Fruit fly (Drosophila melanogaster): ENCODE results near the gene slam.

The slam gene

dm6 chr2L:6339010-6339897, 32.9 kb upstream of the slam start:
- TF ChIP-seq ovo (GFP tag; optimal IDR thresholded peaks at IDR 0.05) (peak; percentile 28), pad (GFP tag; optimal IDR thresholded peaks at IDR 0.05) (no peak), CG1620 (GFP tag; optimal IDR thresholded peaks at IDR 0.05) (peak; percentile 25), tj (GFP tag; optimal IDR thresholded peaks at IDR 0.05) (peak; percentile 72), CG11617 (GFP tag; optimal IDR thresholded peaks at IDR 0.05) (peak; percentile 28), CG7045 (GFP tag; optimal IDR thresholded peaks at IDR 0.05) (peak; percentile 27), CG33017 (tag; optimal IDR thresholded peaks at IDR 0.05) (peak; percentile 66), cic (GFP tag; optimal IDR thresholded peaks at IDR 0.05) (peak; percentile 10), Crg-1 (GFP tag; optimal IDR thresholded peaks at IDR 0.05) (no peak), toe (GFP tag; optimal IDR thresholded peaks at IDR 0.05) (peak; percentile 29), bab1 (GFP tag; optimal IDR thresholded peaks at IDR 0.05) (no peak), Clk (GFP tag; optimal IDR thresholded peaks at IDR 0.05) (no peak), Hr96 (GFP tag; optimal IDR thresholded peaks at IDR 0.05) (peak; percentile 32), CG12768 (GFP tag; optimal IDR thresholded peaks at IDR 0.05) (peak; percentile 84), CG5204 (GFP tag; optimal IDR thresholded peaks at IDR 0.05) (peak; percentile 65), CG14711 (tag; optimal IDR thresholded peaks at IDR 0.05) (peak; percentile 34), kay (GFP tag; ENCODE audit: borderline replicate concordance) (no peak), cnc (optimal IDR thresholded peaks at IDR 0.05) (no peak), Mnt (GFP tag; optimal IDR thresholded peaks at IDR 0.05) (peak; percentile 35), CG7101 (tag; optimal IDR thresholded peaks at IDR 0.05) (peak; percentile 67)

DNA sequence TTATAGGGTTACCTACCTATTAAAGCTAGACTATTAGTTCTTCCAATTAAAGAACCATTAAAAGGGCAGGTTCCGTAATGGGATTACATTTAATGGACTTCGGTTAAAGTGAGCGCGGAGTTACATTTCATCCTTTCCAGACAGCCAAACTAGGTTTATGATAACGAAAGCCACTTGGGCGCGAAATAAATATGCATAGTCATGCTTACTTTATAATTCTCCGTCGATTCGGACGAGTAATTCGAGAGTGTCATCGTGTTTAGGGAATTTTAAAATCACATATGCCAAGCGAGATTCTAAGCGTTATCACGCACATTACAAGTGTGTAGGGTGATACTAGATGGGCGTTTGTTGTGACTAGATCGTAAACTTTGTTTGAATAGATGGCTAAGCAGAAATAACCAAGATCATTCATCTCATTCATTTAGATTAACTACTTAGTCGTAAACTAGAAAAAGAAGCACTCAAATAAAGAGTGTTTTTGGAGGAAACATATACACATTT, 31.9 kb upstream of the slam start:
- peak; percentile 95 for TF ChIP-seq kay (GFP tag; ENCODE audit: borderline replicate concordance)
- TF ChIP-seq CG33017 (tag; optimal IDR thresholded peaks at IDR 0.05): no peak
- no peak for TF ChIP-seq Hr96 (GFP tag; optimal IDR thresholded peaks at IDR 0.05)
- TF ChIP-seq cnc (optimal IDR thresholded peaks at IDR 0.05): peak; percentile 57 to 99

DNA sequence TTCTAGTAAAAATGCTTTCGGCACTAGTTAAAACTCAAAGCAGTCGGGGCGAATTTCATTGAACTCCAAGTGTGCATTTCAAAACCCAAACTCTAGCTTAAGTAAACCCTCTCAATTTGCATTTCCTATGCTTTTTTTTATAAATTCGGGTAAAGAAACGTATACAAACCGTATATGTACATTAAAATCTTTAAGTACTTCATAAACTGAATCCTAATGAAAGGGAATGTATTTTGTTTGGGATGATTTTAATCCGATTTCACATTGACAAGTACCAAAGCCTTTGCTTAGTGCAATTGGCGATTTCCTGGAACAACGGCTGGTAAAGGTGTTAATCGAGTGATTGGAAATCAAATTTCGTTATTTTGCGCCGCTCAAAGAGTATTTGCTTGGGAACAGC, 30.9 kb upstream of the slam start:
- TF ChIP-seq kay (GFP tag; ENCODE audit: borderline replicate concordance) (peak; percentile 91), cnc (optimal IDR thresholded peaks at IDR 0.05) (no peak)

DNA sequence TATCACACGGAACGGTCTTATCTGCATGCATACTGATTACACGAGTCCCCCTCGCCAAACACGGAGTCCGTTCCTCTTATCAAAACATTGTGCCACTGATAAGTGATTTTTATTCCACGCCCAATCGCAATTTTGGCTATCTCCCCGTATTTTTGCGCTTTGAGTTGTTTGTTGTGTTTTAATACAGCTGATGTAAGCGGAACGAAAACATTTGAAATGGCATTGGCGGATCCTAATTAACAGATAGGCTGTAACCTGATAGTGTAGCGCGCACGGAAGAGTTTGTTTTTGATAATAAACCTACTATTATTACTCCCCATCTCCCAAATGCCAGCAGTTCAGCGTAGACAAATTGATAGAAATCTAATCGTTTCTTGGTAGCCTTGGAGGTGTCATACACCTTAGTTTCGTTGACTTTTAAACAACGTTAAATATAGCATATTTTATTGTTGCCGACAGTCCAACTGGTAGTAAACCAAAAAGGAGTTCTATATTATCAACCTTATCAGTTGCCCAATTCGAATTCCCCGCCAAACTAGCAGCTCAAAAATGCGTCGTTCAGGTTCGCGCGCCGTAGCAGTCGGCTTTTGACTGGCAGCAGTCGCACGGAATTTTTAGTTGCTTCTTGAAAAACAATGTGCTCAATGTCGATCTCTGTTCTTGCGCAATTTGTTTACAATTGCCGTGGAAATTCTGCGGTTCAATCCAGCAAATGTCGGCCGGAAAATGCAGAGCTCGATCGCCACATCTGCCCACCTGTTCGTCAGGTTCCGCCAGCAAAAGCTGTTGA, 28.9 kb upstream of the slam start:
- TF ChIP-seq kay (GFP tag; ENCODE audit: borderline replicate concordance): peak; percentile 92
- no peak for TF ChIP-seq ovo (GFP tag; optimal IDR thresholded peaks at IDR 0.05)
- no peak for TF ChIP-seq CG7101 (tag; optimal IDR thresholded peaks at IDR 0.05)
- TF ChIP-seq tj (GFP tag; optimal IDR thresholded peaks at IDR 0.05): no peak
- no peak for TF ChIP-seq CG5204 (GFP tag; optimal IDR thresholded peaks at IDR 0.05)
- TF ChIP-seq Mnt (GFP tag; optimal IDR thresholded peaks at IDR 0.05): peak; percentile 68
- TF ChIP-seq cic (GFP tag; optimal IDR thresholded peaks at IDR 0.05): peak; percentile 94
- no peak for TF ChIP-seq CG33017 (tag; optimal IDR thresholded peaks at IDR 0.05)
- TF ChIP-seq CG1620 (GFP tag; optimal IDR thresholded peaks at IDR 0.05): no peak
- TF ChIP-seq pad (GFP tag; optimal IDR thresholded peaks at IDR 0.05): no peak
- TF ChIP-seq CG12768 (GFP tag; optimal IDR thresholded peaks at IDR 0.05): peak; percentile 34

- TF ChIP-seq kay (GFP tag; ENCODE audit: borderline replicate concordance): peak; percentile 74
- no peak for TF ChIP-seq Mnt (GFP tag; optimal IDR thresholded peaks at IDR 0.05)
Observed at dm6 chr2L:6348327-6348726, 23.9 kb upstream of the slam start, which contains the start of gene CG9497. Gene CG9497 (minus strand): TSS chr2L:6348427.

DNA sequence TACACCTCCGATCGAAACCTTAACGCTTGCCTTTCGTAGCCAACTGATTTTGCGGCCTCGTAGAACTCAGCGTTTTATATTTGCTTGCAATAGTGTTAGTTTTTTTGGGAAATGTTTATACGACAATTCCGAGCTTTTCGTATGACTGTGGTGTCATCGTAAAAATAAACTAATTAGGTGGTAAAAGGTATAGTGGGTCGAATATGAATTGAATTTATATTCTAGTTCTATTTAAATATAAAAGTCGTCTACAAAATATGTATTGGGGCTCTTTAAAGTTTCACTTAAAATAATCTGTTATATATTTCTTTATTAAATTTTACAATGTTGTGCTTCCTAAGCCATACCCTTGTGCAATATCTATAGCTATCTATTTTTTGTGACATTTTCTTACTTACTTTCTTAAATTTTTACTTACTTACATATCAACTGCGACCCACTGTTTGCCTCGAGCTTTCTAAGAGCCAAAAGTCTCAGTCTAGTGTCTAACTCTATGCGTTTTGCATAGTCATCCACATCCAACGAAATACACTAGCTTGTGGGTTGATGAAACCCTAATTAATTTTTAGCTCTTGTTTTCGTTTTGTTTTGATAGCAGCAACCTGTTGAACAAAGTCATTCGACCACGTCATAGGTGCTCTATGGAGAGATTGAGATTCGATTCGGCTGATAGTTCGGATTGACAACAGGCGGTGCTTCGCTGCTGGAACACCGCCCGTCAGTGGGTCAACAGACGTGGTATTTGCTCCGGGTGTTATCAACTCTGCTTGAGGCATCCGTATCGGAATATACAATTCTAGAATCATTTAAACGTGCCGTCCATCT, 21.0 kb upstream of the slam start, which contains the start of gene CG9498:
CG9498 (minus strand) TSS at position 51 of the 825 bp plus-strand sequence.
- peak; percentile 32 for TF ChIP-seq Hr96 (GFP tag; optimal IDR thresholded peaks at IDR 0.05)
- peak; percentile 96 for TF ChIP-seq CG12768 (GFP tag; optimal IDR thresholded peaks at IDR 0.05)
- peak; percentile 72 for TF ChIP-seq CG5204 (GFP tag; optimal IDR thresholded peaks at IDR 0.05)
- peak; percentile 47 for TF ChIP-seq CG7045 (GFP tag; optimal IDR thresholded peaks at IDR 0.05)
- TF ChIP-seq tj (GFP tag; optimal IDR thresholded peaks at IDR 0.05): peak; percentile 61
- TF ChIP-seq ovo (GFP tag; optimal IDR thresholded peaks at IDR 0.05): peak; percentile 2
- TF ChIP-seq CG1620 (GFP tag; optimal IDR thresholded peaks at IDR 0.05): no peak
- peak; percentile 52 for TF ChIP-seq kay (GFP tag; ENCODE audit: borderline replicate concordance)
- peak; percentile 31 for TF ChIP-seq Crg-1 (GFP tag; optimal IDR thresholded peaks at IDR 0.05)
- no peak for TF ChIP-seq bab1 (GFP tag; optimal IDR thresholded peaks at IDR 0.05)
- peak; percentile 97 for TF ChIP-seq CG33017 (tag; optimal IDR thresholded peaks at IDR 0.05)
- TF ChIP-seq cnc (optimal IDR thresholded peaks at IDR 0.05): peak in 1 of 2 experiments; percentile 90
- peak; percentile 34 for TF ChIP-seq cic (GFP tag; optimal IDR thresholded peaks at IDR 0.05)
- peak; percentile 13 for TF ChIP-seq Mnt (GFP tag; optimal IDR thresholded peaks at IDR 0.05)
- peak; percentile 89 for TF ChIP-seq CG11617 (GFP tag; optimal IDR thresholded peaks at IDR 0.05)
- TF ChIP-seq pad (GFP tag; optimal IDR thresholded peaks at IDR 0.05): peak; percentile 80
- peak; percentile 93 for TF ChIP-seq CG7101 (tag; optimal IDR thresholded peaks at IDR 0.05)
- peak; percentile 86 for TF ChIP-seq CG14711 (tag; optimal IDR thresholded peaks at IDR 0.05)
- peak; percentile 38 for TF ChIP-seq toe (GFP tag; optimal IDR thresholded peaks at IDR 0.05)
- TF ChIP-seq Clk (GFP tag; optimal IDR thresholded peaks at IDR 0.05): peak; percentile 91
